Worm (Caenorhabditis elegans) whole organism, mixed stage, embryonic: ENCODE data around the gene idpb-4.

Experiments used
- blmp-1 ChIP-seq: fragments of 150-350 bp; optimal IDR thresholded peaks from 2 replicates; lab custom pipeline; 2014; ENCODE audit warnings: missing biosample characterization, missing genetic modification characterization
- flh-1 ChIP-seq: fragments of 200-800 bp; sonication (Bioruptor generic); optimal IDR thresholded peaks from 2 replicates; lab custom pipeline; 2018; ENCODE audit warnings: mild to moderate bottlenecking, missing genetic modification characterization, moderate library complexity, missing compliant biosample characterization
- hlh-1 ChIP-seq: fragments of 150-350 bp; optimal IDR thresholded peaks from 2 replicates; lab custom pipeline; 2014; ENCODE audit warnings: missing biosample characterization, missing genetic modification reagents, missing genetic modification characterization
- lin-13 ChIP-seq: fragments of 150-350 bp; optimal IDR thresholded peaks from 2 replicates; lab custom pipeline; 2014; ENCODE audit warnings: missing biosample characterization, missing genetic modification characterization
- nhr-12 ChIP-seq: fragments of 150-350 bp; optimal IDR thresholded peaks from 2 replicates; lab custom pipeline; 2014; ENCODE audit warnings: missing biosample characterization, missing genetic modification characterization
- nhr-28 ChIP-seq: fragments of 150-350 bp; optimal IDR thresholded peaks from 2 replicates; lab custom pipeline; 2014; ENCODE audit warnings: missing biosample characterization, missing genetic modification characterization
- pha-4 ChIP-seq: fragments of 150-350 bp; optimal IDR thresholded peaks from 2 replicates; lab custom pipeline; 2018; ENCODE audit warnings: missing biosample characterization, missing genetic modification reagents, missing genetic modification characterization
- snpc-4 ChIP-seq: fragments of 150-350 bp; optimal IDR thresholded peaks from 2 replicates; lab custom pipeline; 2014; ENCODE audit warnings: missing biosample characterization, missing genetic modification characterization
- sptf-1 ChIP-seq: sonication (generic microtip); optimal IDR thresholded peaks from 2 replicates; lab custom pipeline; 2017; ENCODE audit warnings: mild to moderate bottlenecking, missing genetic modification characterization, moderate library complexity, missing compliant biosample characterization
- tbx-8 ChIP-seq: fragments of 200-800 bp; sonication (Bioruptor generic); optimal IDR thresholded peaks from 2 replicates; lab custom pipeline; 2018; ENCODE audit warnings: mild to moderate bottlenecking, missing genetic modification characterization, moderate library complexity, missing compliant biosample characterization
- unc-39 ChIP-seq: fragments of 150-350 bp; optimal IDR thresholded peaks from 2 replicates; lab custom pipeline; 2014; ENCODE audit warnings: missing biosample characterization, missing genetic modification characterization
- unc-62 ChIP-seq: fragments of 150-350 bp; optimal IDR thresholded peaks from 2 replicates; lab custom pipeline; 2014; ENCODE audit warnings: missing biosample characterization, missing genetic modification reagents, missing genetic modification characterization
- ztf-11 ChIP-seq: fragments of 150-350 bp; optimal IDR thresholded peaks from 2 replicates; lab custom pipeline; 2014; ENCODE audit warnings: missing biosample characterization, missing genetic modification characterization

- TF ChIP-seq nhr-28 (tag; lab: Kevin White, UChicago): no peak
- TF ChIP-seq pha-4 (tag; lab: Kevin White, UChicago): no peak
- no peak for TF ChIP-seq unc-62 (GFP tag; lab: Kevin White, UChicago)
- TF ChIP-seq sptf-1 (tag; lab: Kevin White, UChicago): no peak
- no peak for TF ChIP-seq snpc-4
- no peak for TF ChIP-seq unc-39 (tag; lab: Kevin White, UChicago)
- no peak for TF ChIP-seq flh-1 (GFP tag; lab: Kevin White, UChicago)
- TF ChIP-seq tbx-8: no peak
- TF ChIP-seq ztf-11 (tag; lab: Kevin White, UChicago): no peak
- TF ChIP-seq lin-13 (tag; lab: Kevin White, UChicago): no peak
- no peak for TF ChIP-seq hlh-1 (tag; lab: Kevin White, UChicago)
- TF ChIP-seq blmp-1 (tag; lab: Kevin White, UChicago): no peak
- TF ChIP-seq nhr-12: no peak
Measured at ce11 chrII:8738244-8738643, 888 bp upstream of the idpb-4 start.
